Worm (Caenorhabditis elegans) whole organism, mixed stage, embryonic: ENCODE results near the gene T10D4.19.
"Not testable (repeated sequence)": the region's sequence is repeated elsewhere in the genome, so short reads cannot be mapped to it uniquely, and the experiment has no call there.

Source experiments
- M03D4.4 ChIP-seq: sonication (generic microtip); optimal IDR thresholded peaks from 2 replicates; lab custom pipeline; 2017; ENCODE audit warnings: mild to moderate bottlenecking, missing genetic modification characterization, missing compliant biosample characterization
- bed-3 ChIP-seq: fragments of 200-800 bp; sonication (Bioruptor generic); optimal IDR thresholded peaks from 3 replicates; lab custom pipeline; 2018; ENCODE audit warnings: mild to moderate bottlenecking, missing genetic modification characterization, moderate library complexity, missing compliant biosample characterization
- blmp-1 ChIP-seq: fragments of 150-350 bp; optimal IDR thresholded peaks from 2 replicates; lab custom pipeline; 2014; ENCODE audit warnings: missing biosample characterization, missing genetic modification characterization
- ceh-43 ChIP-seq: fragments of 200-800 bp; sonication (Bioruptor generic); optimal IDR thresholded peaks from 2 replicates; lab custom pipeline; 2018; ENCODE audit warnings: mild to moderate bottlenecking, missing genetic modification characterization, moderate library complexity, missing compliant biosample characterization
- cnd-1 ChIP-seq: fragments of 200-800 bp; sonication (Bioruptor generic); optimal IDR thresholded peaks from 2 replicates; lab custom pipeline; 2018; ENCODE audit warnings: mild to moderate bottlenecking, missing genetic modification characterization, missing compliant biosample characterization
- elt-1 ChIP-seq: sonication (generic microtip); optimal IDR thresholded peaks from 2 replicates; lab custom pipeline; 2017; ENCODE audit warnings: missing genetic modification characterization, mild to moderate bottlenecking, missing compliant biosample characterization, antibody characterized with exemption, moderate library complexity, borderline replicate concordance; ENCODE audit not compliant: insufficient read depth
- elt-3 ChIP-seq: fragments of 150-350 bp; optimal IDR thresholded peaks from 2 replicates; lab custom pipeline; 2014; ENCODE audit warnings: missing biosample characterization, missing genetic modification characterization
- flh-1 ChIP-seq: fragments of 200-800 bp; sonication (Bioruptor generic); optimal IDR thresholded peaks from 2 replicates; lab custom pipeline; 2018; ENCODE audit warnings: mild to moderate bottlenecking, missing genetic modification characterization, moderate library complexity, missing compliant biosample characterization
- ham-2 ChIP-seq: fragments of 200-800 bp; sonication (Bioruptor generic); optimal IDR thresholded peaks from 2 replicates; lab custom pipeline; 2018; ENCODE audit warnings: mild to moderate bottlenecking, missing genetic modification characterization, missing compliant biosample characterization
- lin-32 ChIP-seq: fragments of 200-800 bp; sonication (Bioruptor generic); optimal IDR thresholded peaks from 2 replicates; lab custom pipeline; 2018; ENCODE audit warnings: mild to moderate bottlenecking, missing genetic modification characterization, missing compliant biosample characterization
- lsy-2 ChIP-seq: fragments of 150-350 bp; optimal IDR thresholded peaks from 2 replicates; lab custom pipeline; 2014; ENCODE audit warnings: missing biosample characterization, missing genetic modification characterization
- mab-5 ChIP-seq: fragments of 150-350 bp; optimal IDR thresholded peaks from 2 replicates; lab custom pipeline; 2014; ENCODE audit warnings: missing biosample characterization, missing genetic modification characterization
- mls-2 ChIP-seq: sonication (generic microtip); optimal IDR thresholded peaks from 2 replicates; lab custom pipeline; 2016; ENCODE audit warnings: mild to moderate bottlenecking, missing genetic modification characterization, moderate library complexity, missing compliant biosample characterization
- nhr-12 ChIP-seq: fragments of 150-350 bp; optimal IDR thresholded peaks from 2 replicates; lab custom pipeline; 2014; ENCODE audit warnings: missing biosample characterization, missing genetic modification characterization
- nhr-2 ChIP-seq: fragments of 150-350 bp; optimal IDR thresholded peaks from 2 replicates; lab custom pipeline; 2014; ENCODE audit warnings: missing biosample characterization, missing genetic modification characterization
- nhr-28 ChIP-seq: fragments of 150-350 bp; optimal IDR thresholded peaks from 2 replicates; lab custom pipeline; 2014; ENCODE audit warnings: missing biosample characterization, missing genetic modification characterization
- nhr-76 ChIP-seq: sonication (generic microtip); optimal IDR thresholded peaks from 2 replicates; lab custom pipeline; 2017; ENCODE audit warnings: missing biosample characterization, missing genetic modification characterization
- pha-4 ChIP-seq: fragments of 150-350 bp; optimal IDR thresholded peaks from 2 replicates; lab custom pipeline; 2018; ENCODE audit warnings: missing biosample characterization, missing genetic modification reagents, missing genetic modification characterization
- sem-2 ChIP-seq: fragments of 200-800 bp; sonication (Bioruptor generic); optimal IDR thresholded peaks from 2 replicates; lab custom pipeline; 2018; ENCODE audit warnings: mild to moderate bottlenecking, missing genetic modification characterization, missing compliant biosample characterization
- snpc-4 ChIP-seq: fragments of 150-350 bp; optimal IDR thresholded peaks from 2 replicates; lab custom pipeline; 2014; ENCODE audit warnings: missing biosample characterization, missing genetic modification characterization
- sptf-1 ChIP-seq: sonication (generic microtip); optimal IDR thresholded peaks from 2 replicates; lab custom pipeline; 2017; ENCODE audit warnings: mild to moderate bottlenecking, missing genetic modification characterization, moderate library complexity, missing compliant biosample characterization
- unc-120 ChIP-seq: sonication (generic microtip); optimal IDR thresholded peaks from 2 replicates; lab custom pipeline; 2017; ENCODE audit warnings: missing genetic modification characterization, missing compliant biosample characterization; ENCODE audit not compliant: poor library complexity, severe bottlenecking
- unc-62 ChIP-seq: fragments of 150-350 bp; optimal IDR thresholded peaks from 2 replicates; lab custom pipeline; 2014; ENCODE audit warnings: missing biosample characterization, missing genetic modification reagents, missing genetic modification characterization
- zip-8 ChIP-seq: fragments of 150-350 bp; optimal IDR thresholded peaks from 2 replicates; lab custom pipeline; 2014; ENCODE audit warnings: missing biosample characterization, missing genetic modification characterization
- ztf-11 ChIP-seq: fragments of 150-350 bp; optimal IDR thresholded peaks from 2 replicates; lab custom pipeline; 2014; ENCODE audit warnings: missing biosample characterization, missing genetic modification characterization

The T10D4.19 gene

DNA sequence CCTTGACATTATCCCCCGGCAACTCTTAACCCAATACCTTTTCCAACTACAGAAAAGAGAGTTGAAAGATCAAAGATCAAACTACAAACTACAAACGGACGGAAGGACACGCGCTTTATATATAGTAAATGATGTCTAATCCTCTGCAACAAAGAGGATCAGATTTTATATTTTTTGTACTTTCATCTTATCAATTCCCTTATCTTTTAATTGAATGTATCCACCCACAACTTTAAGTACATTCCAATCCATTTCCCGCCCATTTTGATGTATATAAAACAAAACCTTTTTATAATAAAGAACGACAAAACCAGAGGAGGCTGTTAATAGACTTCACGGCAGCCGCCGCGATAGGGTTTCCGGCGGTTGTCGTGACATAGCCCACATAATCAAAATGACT, 25.9 kb downstream of the T10D4.19 start, which contains the start of gene sri-40:
sri-40 (plus strand) TSS at position 301 of the 400 bp plus-strand sequence.
- TF ChIP-seq flh-1 (GFP tag; lab: Kevin White, UChicago); mab-5 (tag; lab: Kevin White, UChicago); cnd-1 (tag; lab: Kevin White, UChicago): not testable (repeated sequence)

DNA sequence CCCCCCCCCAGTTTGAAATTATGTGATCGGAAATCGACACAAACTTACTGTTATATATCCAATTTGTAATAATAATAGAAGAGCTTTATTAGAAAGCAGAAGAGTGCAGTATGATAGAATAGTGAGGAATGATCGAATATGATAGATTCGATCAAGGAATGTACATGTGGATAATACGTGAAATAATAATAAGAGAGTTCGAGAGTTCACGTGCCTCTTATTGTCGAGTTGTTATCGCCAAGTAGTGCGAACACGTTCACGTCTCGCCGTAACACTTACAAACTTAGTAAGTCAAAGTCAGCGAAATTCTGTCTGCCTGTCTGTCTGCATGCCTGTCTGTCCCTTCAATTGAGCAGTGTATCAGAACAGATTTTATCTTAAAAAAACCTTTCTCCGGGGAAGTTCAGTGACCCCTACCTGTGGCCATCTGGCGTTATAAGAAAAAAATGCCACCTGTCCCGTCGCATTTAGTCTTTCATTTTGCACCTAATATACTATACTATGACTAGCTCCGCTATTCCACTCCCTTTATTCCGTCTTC, 31.7 kb downstream of the T10D4.19 start, which contains the start of the genes Y27F2A.6 and Y27F2A.8:
Y27F2A.6 (minus strand) TSS at position 101 of the 541 bp plus-strand sequence.
Y27F2A.8 (plus strand) TSS at position 491 of the 541 bp plus-strand sequence.
- TF ChIP-seq sptf-1 (tag; lab: Kevin White, UChicago); lsy-2; elt-1: not testable (repeated sequence)

ce11 chrII:3184858-3185257, 33.1 kb downstream of the T10D4.19 start, which contains the start of gene sri-78:
sri-78 (plus strand) TSS chrII:3185158.
- TF ChIP-seq lsy-2; M03D4.4 (tag; lab: Kevin White, UChicago); bed-3 (GFP tag; lab: Kevin White, UChicago): not testable (repeated sequence)
- TF ChIP-seq, all 35 proteins: peak for 0; not testable (repeated sequence) for 35

ce11 chrII:3185848-3186247, 34.1 kb downstream of the T10D4.19 start:
- TF ChIP-seq mls-2 (tag; lab: Kevin White, UChicago), result no peak
- no peak for TF ChIP-seq nhr-12 (tag; lab: Kevin White, UChicago)
- no peak for TF ChIP-seq unc-62
- no peak for TF ChIP-seq lsy-2
- no peak for TF ChIP-seq M03D4.4 (tag; lab: Kevin White, UChicago)
- no peak for TF ChIP-seq cnd-1 (tag; lab: Kevin White, UChicago)
- no peak for TF ChIP-seq nhr-76 (tag; lab: Kevin White, UChicago)
- no peak for TF ChIP-seq elt-3 (tag; lab: Kevin White, UChicago)
- no peak for TF ChIP-seq unc-120 (tag; lab: Kevin White, UChicago)
- TF ChIP-seq nhr-2 (tag; lab: Kevin White, UChicago), result no peak
- no peak for TF ChIP-seq nhr-28 (tag; lab: Kevin White, UChicago)
- no peak for TF ChIP-seq snpc-4 (tag; lab: Kevin White, UChicago)
- TF ChIP-seq ceh-43 (GFP tag; lab: Kevin White, UChicago), result no peak
- no peak for TF ChIP-seq bed-3 (GFP tag; lab: Kevin White, UChicago)
- TF ChIP-seq zip-8 (tag; lab: Kevin White, UChicago), result no peak
- TF ChIP-seq pha-4 (tag; lab: Kevin White, UChicago), result no peak
- TF ChIP-seq ztf-11, result no peak
- TF ChIP-seq lin-32, result no peak
- no peak for TF ChIP-seq elt-1

ce11 chrII:3189038-3189437, 37.3 kb downstream of the T10D4.19 start, which contains the start of gene Y27F2A.11:
Y27F2A.11 (plus strand) TSS chrII:3189338.
- TF ChIP-seq elt-3 (tag; lab: Kevin White, UChicago); unc-120 (tag; lab: Kevin White, UChicago); sem-2 (GFP tag; lab: Kevin White, UChicago): not testable (repeated sequence)

- not testable (repeated sequence) for TF ChIP-seq flh-1 (GFP tag; lab: Kevin White, UChicago); lin-32; nhr-12 (tag; lab: Kevin White, UChicago)
Observed at ce11 chrII:3191544-3191943, 39.8 kb downstream of the T10D4.19 start, which contains the start of gene Y27F2A.9. Y27F2A.9 (minus strand) TSS chrII:3191644.

DNA sequence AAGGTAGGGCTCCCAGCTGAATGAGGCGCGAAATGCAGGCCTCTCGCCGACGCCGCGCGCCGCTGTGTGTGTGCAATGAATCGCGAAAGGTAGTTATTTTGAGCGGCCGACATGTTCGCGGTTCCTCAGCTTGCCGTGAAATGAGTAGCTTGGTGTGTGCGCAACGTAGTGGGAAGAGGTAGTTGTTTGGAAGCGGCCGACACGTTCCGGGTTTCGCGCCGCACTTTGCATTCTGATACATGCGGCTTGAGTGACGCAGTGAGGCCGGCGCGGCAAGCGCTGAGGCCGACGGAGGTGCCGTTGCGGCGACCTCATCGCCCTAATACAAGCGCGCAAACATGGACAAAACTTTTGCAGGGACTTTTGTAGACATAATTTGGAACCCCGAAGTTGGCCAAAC, 44.0 kb downstream of the T10D4.19 start:
- no peak for TF ChIP-seq ham-2
- no peak for TF ChIP-seq snpc-4 (tag; lab: Kevin White, UChicago)
- TF ChIP-seq blmp-1 (tag; lab: Kevin White, UChicago), result no peak
